Worm (Caenorhabditis elegans) whole organism, L3 larva: ENCODE results near the gene F55F3.4.

Source experiments
- ZK546.5 ChIP-seq: sonication (generic microtip); optimal IDR thresholded peaks from 2 replicates; lab custom pipeline; 2017; ENCODE audit warnings: missing biosample characterization, missing genetic modification characterization
- ama-1 ChIP-seq: fragments of 150-350 bp; optimal IDR thresholded peaks from 2 replicates; lab custom pipeline; 2018
- ceh-16 ChIP-seq: sonication (generic microtip); optimal IDR thresholded peaks from 2 replicates; lab custom pipeline; 2017; ENCODE audit warnings: missing biosample characterization, missing genetic modification characterization
- daf-12 ChIP-seq: fragments of 150-350 bp; optimal IDR thresholded peaks from 2 replicates; lab custom pipeline; 2014; ENCODE audit warnings: missing biosample characterization, missing genetic modification reagents, missing genetic modification characterization
- elt-3 ChIP-seq, 3 experiments: fragments of 150-350 bp in 1 of 3; sonication (generic microtip) in 2 of 3; optimal IDR thresholded peaks; 2 replicates in 2 of 3; 4 replicates in 1 of 3; lab custom pipeline; 2014 to 2017; ENCODE audit warnings: missing biosample characterization in 3 of 3, missing genetic modification characterization in 3 of 3
- fos-1 ChIP-seq: fragments of 150-350 bp; optimal IDR thresholded peaks from 2 replicates; lab custom pipeline; 2014; ENCODE audit warnings: missing biosample characterization, missing genetic modification characterization
- nhr-11 ChIP-seq: fragments of 150-350 bp; optimal IDR thresholded peaks from 2 replicates; lab custom pipeline; 2014; ENCODE audit warnings: missing biosample characterization, missing genetic modification characterization
- nhr-237 ChIP-seq: fragments of 150-350 bp; optimal IDR thresholded peaks from 2 replicates; lab custom pipeline; 2014; ENCODE audit warnings: missing biosample characterization, missing genetic modification characterization
- pha-4 ChIP-seq: fragments of 150-350 bp; optimal IDR thresholded peaks from 2 replicates; lab custom pipeline; 2014; ENCODE audit warnings: missing biosample characterization, missing genetic modification reagents, missing genetic modification characterization
- sea-2 ChIP-seq: fragments of 150-350 bp; sonication (generic microtip); optimal IDR thresholded peaks from 4 replicates; lab custom pipeline; 2014; ENCODE audit warnings: missing biosample characterization, missing genetic modification reagents, missing genetic modification characterization

DNA sequence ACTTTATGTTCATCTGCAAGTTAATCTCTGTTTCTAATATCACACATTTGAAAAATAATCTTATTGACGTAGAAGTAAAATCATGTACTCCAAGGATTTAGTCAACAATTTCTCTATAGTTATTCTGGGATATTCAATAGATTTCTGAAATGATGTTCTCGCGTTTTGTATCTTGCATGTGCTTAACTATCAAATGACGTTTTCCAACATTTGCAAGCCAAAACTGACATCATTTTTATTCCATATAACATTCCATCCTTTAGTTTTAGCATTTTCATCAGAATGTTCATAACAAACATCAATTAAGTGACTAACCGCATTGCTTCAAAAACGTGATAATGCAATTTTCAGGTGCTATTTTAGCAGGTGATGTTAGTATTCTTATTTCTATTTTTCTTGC is 52.7 kb downstream of the F55F3.4 start:
- TF ChIP-seq daf-12 (no peak), nhr-11 (no peak), fos-1 (no peak), sea-2 (GFP tag; lab: Kevin White, UChicago) (no peak), ceh-16 (no peak), pha-4 (tag; lab: Kevin White, UChicago) (no peak), nhr-237 (tag; lab: Kevin White, UChicago) (no peak), elt-3 (tag; optimal IDR thresholded peaks at IDR 0.05; lab: Kevin White, UChicago) (no peak), ama-1 (no peak), ZK546.5 (tag; lab: Kevin White, UChicago) (no peak)
